Fruit fly (Drosophila melanogaster): ENCODE results near the gene CG45012.

- TF ChIP-seq nerfin-2 (GFP tag; IDR thresholded peaks at IDR 0.05; ENCODE audit: partially characterized antibody) (no peak), CG1233 (GFP tag; optimal IDR thresholded peaks at IDR 0.05) (no peak), CG13894 (tag; optimal IDR thresholded peaks at IDR 0.05) (no peak)
These were observed 21.4 kb upstream of the CG45012 start for dm6 chr2L:11812781-11813664.

Measured in whole organism, embryonic.